Worm (Caenorhabditis elegans): ENCODE results near the gene F54A3.5.

DNA sequence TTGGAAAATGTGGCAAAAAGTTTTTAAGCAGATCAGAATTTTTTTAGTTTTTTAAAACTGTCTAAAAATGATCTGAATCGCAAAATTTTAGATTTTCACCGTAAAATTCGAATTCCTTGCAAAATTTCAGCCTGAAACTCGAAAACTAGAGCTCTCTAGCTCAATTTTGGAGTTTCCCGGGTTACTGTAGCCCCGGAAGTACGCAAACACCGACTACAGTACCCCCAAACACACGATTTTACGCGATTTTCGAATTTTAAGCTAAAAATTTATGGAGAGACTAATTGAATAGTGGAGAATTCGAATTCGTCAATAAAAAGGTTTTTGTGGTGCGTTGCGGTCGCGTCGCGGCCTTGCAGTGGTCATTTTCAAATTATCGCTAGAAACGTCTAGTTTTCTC, 38.8 kb downstream of the F54A3.5 start:
- TF ChIP-seq ztf-29 (GFP tag; IDR thresholded peaks at IDR 0.05) (no peak), flt-1 (GFP tag; IDR thresholded peaks at IDR 0.05) (no peak), cog-1 (tag; optimal IDR thresholded peaks at IDR 0.05) (no peak), ref-1 (GFP tag; conservative IDR thresholded peaks at IDR 0.05) (no peak), med-1 (GFP tag; optimal IDR thresholded peaks at IDR 0.05; ENCODE audit: insufficient read depth) (no peak), tab-1 (GFP tag; IDR thresholded peaks at IDR 0.05) (no peak), klf-2 (GFP tag; conservative IDR thresholded peaks at IDR 0.05) (no peak), ztf-23 (GFP tag; IDR thresholded peaks at IDR 0.05) (no peak)
